Worm (Caenorhabditis elegans): ENCODE results near the gene mel-11.

The mel-11 gene

ce11 chrII:9377158-9377557 is 18.8 kb downstream of the mel-11 start, which contains the start of gene C06C3.10:
TSS of gene C06C3.10 (minus strand) at chrII:9377258.
- TF ChIP-seq B0310.2 (tag; optimal IDR thresholded peaks at IDR 0.05): no peak
- no peak for TF ChIP-seq tra-4 (tag; optimal IDR thresholded peaks at IDR 0.05)
- TF ChIP-seq ets-7 (tag; optimal IDR thresholded peaks at IDR 0.05): no peak
- no peak for TF ChIP-seq ama-1 (optimal IDR thresholded peaks at IDR 0.05)
- TF ChIP-seq ceh-13 (GFP tag; optimal IDR thresholded peaks at IDR 0.05): no peak
- no peak for TF ChIP-seq aly-1 (tag; optimal IDR thresholded peaks at IDR 0.05)
- no peak for TF ChIP-seq sea-1 (GFP tag; conservative IDR thresholded peaks at IDR 0.05)
- TF ChIP-seq hnd-1 (tag; optimal IDR thresholded peaks at IDR 0.05): no peak
- TF ChIP-seq pes-1 (GFP tag; IDR thresholded peaks at IDR 0.05): no peak

DNA sequence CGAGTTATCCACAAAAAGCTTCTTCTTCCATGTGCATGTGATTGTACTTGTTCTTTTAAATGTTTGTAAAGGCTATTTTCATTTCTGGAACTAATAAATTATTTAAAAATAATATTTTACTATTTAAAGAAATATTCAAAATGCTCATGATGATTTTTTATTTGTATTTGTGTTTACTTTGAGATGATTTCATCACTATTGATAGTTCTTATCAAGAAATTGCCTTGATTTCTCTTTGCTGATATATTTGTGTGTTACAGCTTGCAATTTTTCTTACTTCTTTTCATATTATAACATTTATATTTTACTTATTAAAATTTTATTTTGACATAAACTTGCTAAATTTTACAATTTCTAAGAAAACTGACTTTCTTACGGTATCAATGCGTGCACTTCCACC is 19.8 kb downstream of the mel-11 start:
- TF ChIP-seq tra-4 (tag; optimal IDR thresholded peaks at IDR 0.05) (no peak), hnd-1 (tag; optimal IDR thresholded peaks at IDR 0.05) (no peak), F13C5.2 (tag; optimal IDR thresholded peaks at IDR 0.05) (no peak), hmbx-1 (tag; optimal IDR thresholded peaks at IDR 0.05) (no peak), sea-1 (GFP tag; conservative IDR thresholded peaks at IDR 0.05) (no peak), ama-1 (optimal IDR thresholded peaks at IDR 0.05) (no peak), ets-7 (tag; optimal IDR thresholded peaks at IDR 0.05) (no peak), aly-1 (tag; optimal IDR thresholded peaks at IDR 0.05) (no peak), ceh-13 (GFP tag; optimal IDR thresholded peaks at IDR 0.05) (no peak), pes-1 (GFP tag; IDR thresholded peaks at IDR 0.05) (no peak), scrt-1 (GFP tag; IDR thresholded peaks at IDR 0.05) (no peak)

DNA sequence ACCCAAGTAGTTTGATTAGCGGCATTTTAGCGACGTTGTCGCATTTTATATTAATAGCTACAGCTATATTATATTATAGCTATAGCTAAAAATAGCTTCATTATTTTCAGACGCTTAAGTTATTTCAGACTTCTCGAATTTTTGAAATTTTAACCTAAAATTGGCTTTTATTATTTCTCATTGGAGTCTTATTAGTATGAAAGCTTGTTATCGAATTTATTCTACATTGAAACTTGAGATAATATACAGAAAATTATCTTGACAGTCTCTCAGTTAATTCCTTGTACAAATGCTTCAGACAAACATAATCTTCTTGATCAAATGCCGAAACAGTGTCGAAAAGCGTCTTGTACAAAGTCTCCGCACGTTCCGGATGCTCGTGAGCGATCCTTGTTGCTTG is 21.5 kb downstream of the mel-11 start, which contains the start of gene srh-48:
Gene srh-48 (plus strand): TSS at position 301 of the 400 bp plus-strand sequence.
- TF ChIP-seq pes-1 (GFP tag; IDR thresholded peaks at IDR 0.05) (no peak), hmg-4 (GFP tag; optimal IDR thresholded peaks at IDR 0.05) (no peak), aly-1 (tag; optimal IDR thresholded peaks at IDR 0.05) (no peak), sea-1 (GFP tag; conservative IDR thresholded peaks at IDR 0.05) (no peak), hmbx-1 (tag; optimal IDR thresholded peaks at IDR 0.05) (no peak)

DNA sequence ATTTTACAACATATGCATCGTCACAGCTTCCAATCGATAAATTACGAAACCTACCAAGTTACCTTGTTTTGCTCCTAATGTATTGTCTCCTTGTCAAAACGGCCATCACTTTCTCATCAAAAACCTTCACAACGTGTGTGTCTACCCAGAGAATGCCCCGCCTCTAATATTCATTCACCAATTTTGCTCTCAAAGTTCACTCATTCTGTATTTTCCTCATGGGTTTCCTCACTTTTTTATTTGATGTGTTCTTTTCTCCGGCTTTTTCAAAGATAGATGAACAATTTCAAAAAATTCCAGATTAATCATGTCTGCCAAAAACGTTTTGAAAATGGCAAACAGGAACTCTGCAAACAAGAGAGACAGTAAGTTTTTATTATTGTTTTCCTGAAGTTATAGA is 26.9 kb downstream of the mel-11 start, which contains the start of gene C06C3.7:
Gene C06C3.7 (plus strand): TSS at position 301 of the 400 bp plus-strand sequence.
- TF ChIP-seq flt-1 (GFP tag; IDR thresholded peaks at IDR 0.05) (no peak), hmg-4 (GFP tag; optimal IDR thresholded peaks at IDR 0.05) (no peak), sea-1 (GFP tag; conservative IDR thresholded peaks at IDR 0.05) (no peak), ama-1 (optimal IDR thresholded peaks at IDR 0.05) (no peak), ceh-36 (tag; optimal IDR thresholded peaks at IDR 0.05) (no peak), tra-4 (tag; optimal IDR thresholded peaks at IDR 0.05) (no peak), ceh-13 (GFP tag; optimal IDR thresholded peaks at IDR 0.05) (no peak), hmbx-1 (tag; optimal IDR thresholded peaks at IDR 0.05) (no peak), hnd-1 (tag; optimal IDR thresholded peaks at IDR 0.05) (no peak), aly-1 (tag; optimal IDR thresholded peaks at IDR 0.05) (no peak), ets-7 (tag; optimal IDR thresholded peaks at IDR 0.05) (no peak)

DNA sequence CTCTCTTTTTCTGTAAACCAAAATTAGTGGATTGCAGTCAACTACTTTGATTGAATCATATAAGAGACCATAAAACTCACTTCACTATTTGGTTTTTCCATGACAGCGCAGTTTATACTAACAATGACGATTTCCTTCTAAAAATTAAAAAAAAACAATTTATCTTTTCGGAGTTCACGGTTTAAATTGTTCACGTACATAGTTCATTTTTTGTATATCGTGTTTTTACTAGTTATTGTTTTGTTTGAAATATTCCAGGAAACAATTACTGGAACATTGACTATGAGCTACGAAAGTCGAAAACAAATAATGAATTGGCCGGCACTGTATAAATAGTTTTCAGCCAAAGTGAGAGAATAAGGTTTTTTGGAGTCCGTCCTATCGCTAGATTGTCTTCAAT is 34.4 kb downstream of the mel-11 start, which contains the start of gene lido-17:
Gene lido-17 (minus strand): TSS at position 101 of the 400 bp plus-strand sequence.
- no peak for TF ChIP-seq hmbx-1 (tag; optimal IDR thresholded peaks at IDR 0.05)
- TF ChIP-seq tbx-11 (GFP tag; IDR thresholded peaks at IDR 0.05): no peak
- TF ChIP-seq hmg-4 (GFP tag; optimal IDR thresholded peaks at IDR 0.05): no peak
- no peak for TF ChIP-seq ets-7 (tag; optimal IDR thresholded peaks at IDR 0.05)
- no peak for TF ChIP-seq sea-1 (GFP tag; conservative IDR thresholded peaks at IDR 0.05)
- TF ChIP-seq scrt-1 (GFP tag; IDR thresholded peaks at IDR 0.05): no peak
- TF ChIP-seq ceh-36 (tag; optimal IDR thresholded peaks at IDR 0.05): no peak

DNA sequence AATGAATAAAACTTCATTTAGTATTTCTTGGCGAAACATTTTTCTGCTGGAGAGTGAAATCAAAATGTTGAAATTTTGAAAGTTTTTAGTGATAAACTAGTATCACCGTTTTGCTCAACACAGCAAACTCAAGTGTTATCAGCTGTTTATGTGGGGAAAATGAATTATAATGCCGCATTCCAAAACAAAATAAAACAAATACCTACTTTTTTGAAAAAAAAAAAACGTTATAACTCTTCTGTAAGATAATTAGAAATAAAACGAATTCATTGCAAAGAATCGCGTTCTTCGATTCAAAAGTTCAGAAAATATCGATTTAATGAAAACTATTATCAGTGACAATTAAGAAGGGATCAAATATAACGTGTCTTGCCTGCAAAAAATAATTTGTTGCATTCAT is 39.2 kb downstream of the mel-11 start, which contains the start of gene Y51B9A.9:
Gene Y51B9A.9 (minus strand): TSS at position 101 of the 400 bp plus-strand sequence.
- TF ChIP-seq pes-1 (GFP tag; IDR thresholded peaks at IDR 0.05) (no peak), tbx-11 (GFP tag; IDR thresholded peaks at IDR 0.05) (no peak), B0310.2 (tag; optimal IDR thresholded peaks at IDR 0.05) (no peak), ceh-13 (GFP tag; optimal IDR thresholded peaks at IDR 0.05) (no peak), flt-1 (GFP tag; IDR thresholded peaks at IDR 0.05) (no peak), tbx-37 (GFP tag; conservative IDR thresholded peaks at IDR 0.05) (no peak), F13C5.2 (tag; optimal IDR thresholded peaks at IDR 0.05) (no peak), ceh-36 (tag; optimal IDR thresholded peaks at IDR 0.05) (no peak), ets-7 (tag; optimal IDR thresholded peaks at IDR 0.05) (no peak), scrt-1 (GFP tag; IDR thresholded peaks at IDR 0.05) (no peak), hnd-1 (tag; optimal IDR thresholded peaks at IDR 0.05) (no peak), hmbx-1 (tag; optimal IDR thresholded peaks at IDR 0.05) (no peak), tra-4 (tag; optimal IDR thresholded peaks at IDR 0.05) (no peak)

DNA sequence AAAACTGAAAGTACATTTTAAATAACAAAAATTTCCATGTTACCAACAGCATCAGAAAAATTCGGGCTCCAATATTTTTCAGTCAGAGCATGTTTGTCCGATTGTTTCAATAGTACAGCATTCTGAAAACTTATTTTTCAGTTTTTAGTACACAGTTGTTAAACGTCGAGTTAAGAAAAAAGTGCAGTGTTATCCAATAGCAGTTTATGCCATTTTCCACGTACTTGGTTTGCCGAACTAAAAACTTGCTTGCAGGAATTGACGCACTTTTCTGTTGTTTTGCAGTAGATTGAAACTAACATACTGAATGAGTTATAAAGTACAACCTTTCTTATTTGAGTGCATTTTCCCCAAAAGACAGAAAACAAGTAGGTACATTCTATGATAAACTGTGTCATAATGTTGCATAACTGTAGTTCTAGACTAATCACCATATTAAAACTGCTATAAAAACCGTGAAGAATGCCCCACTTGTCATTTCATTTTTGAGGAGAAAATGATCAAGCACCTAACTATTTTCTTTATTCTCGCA is 40.1 kb downstream of the mel-11 start, which contains the start of the genes Y51B9A.14 and Y51B9A.8:
Gene Y51B9A.14 (minus strand): TSS at position 101 of the 532 bp plus-strand sequence.
Gene Y51B9A.8 (plus strand): TSS at position 482 of the 532 bp plus-strand sequence.
- TF ChIP-seq aly-1 (tag; optimal IDR thresholded peaks at IDR 0.05) (no peak), B0310.2 (tag; optimal IDR thresholded peaks at IDR 0.05) (no peak), tra-4 (tag; optimal IDR thresholded peaks at IDR 0.05) (no peak), scrt-1 (GFP tag; IDR thresholded peaks at IDR 0.05) (no peak), hmg-4 (GFP tag; optimal IDR thresholded peaks at IDR 0.05) (no peak), ama-1 (optimal IDR thresholded peaks at IDR 0.05) (no peak), ets-7 (tag; optimal IDR thresholded peaks at IDR 0.05) (no peak), tbx-37 (GFP tag; conservative IDR thresholded peaks at IDR 0.05) (no peak), hnd-1 (tag; optimal IDR thresholded peaks at IDR 0.05) (no peak), hmbx-1 (tag; optimal IDR thresholded peaks at IDR 0.05) (no peak)

ce11 chrII:9399746-9400145 is 41.4 kb downstream of the mel-11 start, which contains the start of gene Y51B9A.7:
TSS of gene Y51B9A.7 (plus strand) at chrII:9400046.
- TF ChIP-seq tra-4 (tag; optimal IDR thresholded peaks at IDR 0.05): no peak
- no peak for TF ChIP-seq hmg-4 (GFP tag; optimal IDR thresholded peaks at IDR 0.05)
- no peak for TF ChIP-seq F13C5.2 (tag; optimal IDR thresholded peaks at IDR 0.05)
- no peak for TF ChIP-seq ceh-36 (tag; optimal IDR thresholded peaks at IDR 0.05)
- TF ChIP-seq hnd-1 (tag; optimal IDR thresholded peaks at IDR 0.05): no peak
- TF ChIP-seq scrt-1 (GFP tag; IDR thresholded peaks at IDR 0.05): no peak
- TF ChIP-seq aly-1 (tag; optimal IDR thresholded peaks at IDR 0.05): no peak
- no peak for TF ChIP-seq tbx-37 (GFP tag; conservative IDR thresholded peaks at IDR 0.05)
- no peak for TF ChIP-seq ets-7 (tag; optimal IDR thresholded peaks at IDR 0.05)
- TF ChIP-seq hmbx-1 (tag; optimal IDR thresholded peaks at IDR 0.05): no peak
- TF ChIP-seq tbx-11 (GFP tag; IDR thresholded peaks at IDR 0.05): no peak
- no peak for TF ChIP-seq flt-1 (GFP tag; IDR thresholded peaks at IDR 0.05)
- TF ChIP-seq pes-1 (GFP tag; IDR thresholded peaks at IDR 0.05): no peak
- no peak for TF ChIP-seq B0310.2 (tag; optimal IDR thresholded peaks at IDR 0.05)
- no peak for TF ChIP-seq ama-1 (optimal IDR thresholded peaks at IDR 0.05)
- no peak for TF ChIP-seq ceh-13 (GFP tag; optimal IDR thresholded peaks at IDR 0.05)
- no peak for TF ChIP-seq sea-1 (GFP tag; conservative IDR thresholded peaks at IDR 0.05)
